Worm (Caenorhabditis elegans) whole organism, L4 larva: Measurements from ENCODE around the gene srb-12.

ENCODE experiments used
- F10B5.3 ChIP-seq: sonication (generic microtip); optimal IDR thresholded peaks from 2 replicates; lab custom pipeline; 2016; ENCODE audit warnings: mild to moderate bottlenecking, missing genetic modification characterization, missing compliant biosample characterization
- F26F4.8 ChIP-seq: fragments of 200-800 bp; sonication (Bioruptor generic); conservative IDR thresholded peaks from 2 replicates; pipeline ENCODE4 v1.3.6; 2022; ENCODE audit warnings: missing genetic modification characterization, missing compliant biosample characterization
- F49E8.2 ChIP-seq: sonication (generic microtip); optimal IDR thresholded peaks from 2 replicates; lab custom pipeline; 2016; ENCODE audit warnings: missing compliant biosample characterization, mild to moderate bottlenecking, missing genetic modification characterization, borderline replicate concordance
- Y48G9A.11 ChIP-seq: fragments of 200-800 bp; sonication (Bioruptor generic); IDR thresholded peaks from 2 replicates; pipeline ENCODE4 v1.3.6; 2022; ENCODE audit warnings: missing genetic modification reagents, missing genetic modification characterization, missing compliant biosample characterization
- Y5F2A.4 ChIP-seq: fragments of 200-800 bp; sonication (Bioruptor generic); optimal IDR thresholded peaks from 2 replicates; lab custom pipeline; 2018; ENCODE audit warnings: mild to moderate bottlenecking, missing genetic modification characterization, missing compliant biosample characterization
- Y75B8A.6 ChIP-seq: fragments of 200-800 bp; sonication (Bioruptor generic); IDR thresholded peaks from 2 replicates; pipeline ENCODE4 v1.3.6; 2022; ENCODE audit warnings: missing genetic modification reagents, missing genetic modification characterization, missing compliant biosample characterization
- ZK337.2 ChIP-seq: fragments of 200-800 bp; sonication (Bioruptor generic); IDR thresholded peaks from 2 replicates; pipeline ENCODE4 v1.3.6; 2022; ENCODE audit warnings: missing genetic modification reagents, missing genetic modification characterization, missing compliant biosample characterization
- ama-1 ChIP-seq: fragments of 150-350 bp; optimal IDR thresholded peaks from 2 replicates; lab custom pipeline; 2014; ENCODE audit warnings: inconsistent platforms, mixed read lengths
- attf-4 ChIP-seq: sonication (generic microtip); optimal IDR thresholded peaks from 3 replicates; lab custom pipeline; 2017; ENCODE audit warnings: missing biosample characterization, missing genetic modification characterization
- ctbp-1 ChIP-seq: fragments of 200-800 bp; sonication (Bioruptor generic); IDR thresholded peaks from 2 replicates; pipeline ENCODE4 v1.3.6; 2022; ENCODE audit warnings: missing genetic modification reagents, missing genetic modification characterization, missing compliant biosample characterization
- daf-16 ChIP-seq, 3 experiments: sonication (generic microtip); optimal IDR thresholded peaks; 2 replicates each; lab custom pipeline; 2016 to 2017; ENCODE audit warnings: missing genetic modification characterization in 3 of 3, missing genetic modification reagents in 3 of 3, mild to moderate bottlenecking in 2 of 3, missing compliant biosample characterization in 2 of 3, missing biosample characterization in 1 of 3, moderate library complexity in 1 of 3
- dpl-1 ChIP-seq: fragments of 150-350 bp; optimal IDR thresholded peaks from 2 replicates; lab custom pipeline; 2014; ENCODE audit warnings: missing biosample characterization, missing genetic modification reagents, missing genetic modification characterization
- egl-27 ChIP-seq: sonication (generic microtip); optimal IDR thresholded peaks from 3 replicates; lab custom pipeline; 2017; ENCODE audit warnings: missing biosample characterization, missing genetic modification reagents, missing genetic modification characterization
- fos-1 ChIP-seq: fragments of 150-350 bp; optimal IDR thresholded peaks from 2 replicates; lab custom pipeline; 2014; ENCODE audit warnings: missing biosample characterization, missing genetic modification characterization
- hif-1 ChIP-seq, 2 experiments: sonication (generic microtip); optimal IDR thresholded peaks; 2 replicates each; lab custom pipeline; 2016 to 2017; ENCODE audit warnings: missing compliant biosample characterization in 2 of 2, missing genetic modification characterization in 2 of 2, missing genetic modification reagents in 2 of 2, missing genotype in 2 of 2, mild to moderate bottlenecking in 1 of 2
- hlh-11 ChIP-seq: fragments of 200-800 bp; sonication (Bioruptor generic); optimal IDR thresholded peaks from 2 replicates; lab custom pipeline; 2018; ENCODE audit warnings: mild to moderate bottlenecking, missing genetic modification characterization, missing compliant biosample characterization
- lin-1 ChIP-seq: fragments of 200-800 bp; sonication (Bioruptor generic); IDR thresholded peaks from 2 replicates; pipeline ENCODE4 v1.3.6; 2022; ENCODE audit warnings: missing genetic modification reagents, missing genetic modification characterization, missing compliant biosample characterization
- lin-15B ChIP-seq: fragments of 150-350 bp; sonication (generic microtip); optimal IDR thresholded peaks from 3 replicates; lab custom pipeline; 2014; ENCODE audit warnings: missing biosample characterization, missing genetic modification characterization
- lin-38 ChIP-seq: fragments of 200-800 bp; sonication (Bioruptor generic); IDR thresholded peaks from 2 replicates; pipeline ENCODE4 v1.3.6; 2022; ENCODE audit warnings: missing genetic modification reagents, missing genetic modification characterization, missing compliant biosample characterization
- lsy-2 ChIP-seq, 2 experiments: fragments of 150-350 bp in 1 of 2; sonication (generic microtip) in 1 of 2; optimal IDR thresholded peaks; 2 replicates each; lab custom pipeline; 2014 to 2017; ENCODE audit warnings: missing biosample characterization in 2 of 2, missing genetic modification characterization in 2 of 2
- madf-5 ChIP-seq, 2 experiments: fragments of 200-800 bp; sonication (Bioruptor generic); IDR thresholded peaks; 2 replicates each; pipeline ENCODE4 v1.3.6; 2022; ENCODE audit warnings: missing compliant biosample characterization in 2 of 2, missing genetic modification characterization in 2 of 2
- mdl-1 ChIP-seq, 2 experiments: fragments of 150-350 bp in 1 of 2; sonication (generic microtip) in 1 of 2; optimal IDR thresholded peaks; 2 replicates each; lab custom pipeline; 2014 to 2017; ENCODE audit warnings: missing biosample characterization in 2 of 2, missing genetic modification characterization in 2 of 2
- mes-2 ChIP-seq: sonication (generic microtip); optimal IDR thresholded peaks from 2 replicates; lab custom pipeline; 2016; ENCODE audit warnings: missing genotype, mild to moderate bottlenecking, missing genetic modification characterization, missing compliant biosample characterization; ENCODE audit not compliant: poor library complexity, severe bottlenecking
- mxl-3 ChIP-seq: fragments of 200-800 bp; sonication (Bioruptor generic); optimal IDR thresholded peaks from 2 replicates; lab custom pipeline; 2018; ENCODE audit warnings: mild to moderate bottlenecking, missing genetic modification characterization, missing compliant biosample characterization
- nhr-25 ChIP-seq: sonication (generic microtip); optimal IDR thresholded peaks from 2 replicates; lab custom pipeline; 2017; ENCODE audit warnings: missing genetic modification characterization, mild to moderate bottlenecking, missing compliant biosample characterization, antibody characterized with exemption, moderate library complexity, borderline replicate concordance; ENCODE audit not compliant: insufficient read depth
- nhr-41 ChIP-seq: fragments of 200-800 bp; sonication (Bioruptor generic); IDR thresholded peaks from 2 replicates; pipeline ENCODE4 v1.3.6; 2022; ENCODE audit warnings: missing genetic modification reagents, missing genetic modification characterization, missing compliant biosample characterization
- nhr-42 ChIP-seq: fragments of 200-800 bp; sonication (Bioruptor generic); IDR thresholded peaks from 2 replicates; pipeline ENCODE4 v1.3.6; 2022; ENCODE audit warnings: missing genetic modification characterization, missing compliant biosample characterization
- nhr-48 ChIP-seq: sonication (generic microtip); optimal IDR thresholded peaks from 2 replicates; lab custom pipeline; 2016; ENCODE audit warnings: mild to moderate bottlenecking, missing genetic modification characterization, missing compliant biosample characterization
- nhr-76 ChIP-seq: fragments of 150-350 bp; optimal IDR thresholded peaks from 2 replicates; lab custom pipeline; 2014; ENCODE audit warnings: missing biosample characterization, missing genetic modification characterization
- nhr-77 ChIP-seq: fragments of 150-350 bp; optimal IDR thresholded peaks from 2 replicates; lab custom pipeline; 2014; ENCODE audit warnings: missing biosample characterization, missing genetic modification characterization
- php-3 ChIP-seq: fragments of 200-800 bp; sonication (Bioruptor generic); IDR thresholded peaks from 2 replicates; pipeline ENCODE4 v1.3.6; 2022; ENCODE audit warnings: missing genetic modification reagents, missing genetic modification characterization, missing compliant biosample characterization
- rbr-2 ChIP-seq: sonication (generic microtip); optimal IDR thresholded peaks from 2 replicates; lab custom pipeline; 2016; ENCODE audit warnings: missing genotype, missing genetic modification characterization, missing compliant biosample characterization
- sdz-12 ChIP-seq: fragments of 200-800 bp; sonication (Bioruptor generic); optimal IDR thresholded peaks from 2 replicates; lab custom pipeline; 2018; ENCODE audit warnings: mild to moderate bottlenecking, missing genetic modification characterization, missing compliant biosample characterization
- set-16 ChIP-seq: fragments of 200-800 bp; sonication (Bioruptor generic); IDR thresholded peaks from 2 replicates; pipeline ENCODE4 v1.3.6; 2022; ENCODE audit warnings: missing genetic modification reagents, missing genetic modification characterization, missing compliant biosample characterization
- snpc-4 ChIP-seq: fragments of 150-350 bp; optimal IDR thresholded peaks from 2 replicates; lab custom pipeline; 2014; ENCODE audit warnings: missing biosample characterization, missing genetic modification characterization
- spr-1 ChIP-seq: sonication (generic microtip); optimal IDR thresholded peaks from 2 replicates; lab custom pipeline; 2016; ENCODE audit warnings: mild to moderate bottlenecking, missing genetic modification characterization, missing compliant biosample characterization
- tag-97 ChIP-seq: fragments of 200-800 bp; sonication (Bioruptor generic); IDR thresholded peaks from 2 replicates; pipeline ENCODE4 v1.3.6; 2022; ENCODE audit warnings: missing genetic modification characterization, missing compliant biosample characterization
- tra-1 ChIP-seq: fragments of 200-800 bp; sonication (Bioruptor generic); IDR thresholded peaks from 2 replicates; pipeline ENCODE4 v1.3.6; 2022; ENCODE audit warnings: missing genetic modification reagents, missing genetic modification characterization, missing compliant biosample characterization
- unc-62 ChIP-seq, 3 experiments: fragments of 150-350 bp in 1 of 3; sonication (generic microtip); optimal IDR thresholded peaks in 2 of 3; peaks in 1 of 3; 1 replicate in 1 of 3; 2 replicates in 2 of 3; lab custom pipeline; 2014 to 2017; ENCODE audit warnings: missing biosample characterization in 3 of 3, missing genetic modification characterization in 3 of 3, missing genetic modification reagents in 3 of 3, missing genotype in 1 of 3
- vab-7 ChIP-seq: fragments of 200-800 bp; sonication (Bioruptor generic); IDR thresholded peaks from 2 replicates; pipeline ENCODE4 v1.3.6; 2022; ENCODE audit warnings: missing genetic modification reagents, missing genetic modification characterization, missing compliant biosample characterization
- zfp-2 ChIP-seq: sonication (generic microtip); optimal IDR thresholded peaks from 2 replicates; lab custom pipeline; 2016; ENCODE audit warnings: mild to moderate bottlenecking, missing genetic modification characterization, missing compliant biosample characterization

The srb-12 gene

DNA sequence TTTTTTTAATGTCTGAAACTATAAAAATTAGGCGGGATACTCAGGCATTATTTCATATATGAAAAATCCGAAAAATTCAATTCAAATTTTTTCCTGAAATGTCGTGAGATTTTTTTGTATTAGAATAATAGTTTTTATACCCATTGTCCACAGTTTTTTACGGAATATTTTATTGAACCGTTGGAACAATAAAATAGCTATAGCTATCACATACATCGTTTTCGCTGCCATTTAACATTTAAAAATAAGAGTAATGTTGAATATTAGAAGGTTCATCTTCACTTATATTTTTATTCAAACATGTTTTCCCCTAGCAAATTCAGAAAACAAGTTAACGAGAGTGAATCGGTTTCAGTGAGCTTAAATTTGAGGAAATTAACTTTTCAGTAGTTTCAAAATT, 17.2 kb upstream of the srb-12 start, which contains the start of gene C27D6.15:
TSS of gene C27D6.15 (plus strand) at position 301 of the 400 bp plus-strand sequence.
- no peak for TF ChIP-seq lin-15B (tag; lab: Kevin White, UChicago)
- no peak for TF ChIP-seq lin-38
- no peak for TF ChIP-seq daf-16 (GFP tag; optimal IDR thresholded peaks at IDR 0.05; lab: Kevin White, UChicago)
- no peak for TF ChIP-seq daf-16 (tag; optimal IDR thresholded peaks at IDR 0.05; lab: Kevin White, UChicago)
- no peak for TF ChIP-seq mes-2
- no peak for TF ChIP-seq ama-1 (lab: Kevin White, UChicago)
- TF ChIP-seq attf-4 (tag; lab: Kevin White, UChicago): no peak
- TF ChIP-seq sdz-12 (GFP tag; lab: Kevin White, UChicago): no peak
- TF ChIP-seq mxl-3: no peak
- TF ChIP-seq nhr-42 (GFP tag; lab: Robert Waterston, UW): no peak
- TF ChIP-seq ZK337.2 (GFP tag; lab: Robert Waterston, UW): no peak
- no peak for TF ChIP-seq madf-5 (GFP tag; IDR thresholded peaks at IDR 0.05; lab: Robert Waterston, UW)
- no peak for TF ChIP-seq set-16 (GFP tag; lab: Robert Waterston, UW)
- no peak for TF ChIP-seq hif-1 (tag; optimal IDR thresholded peaks at IDR 0.05; lab: Kevin White, UChicago)
- no peak for TF ChIP-seq F10B5.3 (tag; lab: Kevin White, UChicago)
- no peak for TF ChIP-seq unc-62 (GFP tag; optimal IDR thresholded peaks at IDR 0.05 in 1 of 2; lab: Kevin White, UChicago)
- no peak for TF ChIP-seq unc-62 (tag; optimal IDR thresholded peaks at IDR 0.05; lab: Kevin White, UChicago)
- no peak for TF ChIP-seq Y75B8A.6
- no peak for TF ChIP-seq tra-1
- no peak for TF ChIP-seq Y48G9A.11 (GFP tag; lab: Robert Waterston, UW)

DNA sequence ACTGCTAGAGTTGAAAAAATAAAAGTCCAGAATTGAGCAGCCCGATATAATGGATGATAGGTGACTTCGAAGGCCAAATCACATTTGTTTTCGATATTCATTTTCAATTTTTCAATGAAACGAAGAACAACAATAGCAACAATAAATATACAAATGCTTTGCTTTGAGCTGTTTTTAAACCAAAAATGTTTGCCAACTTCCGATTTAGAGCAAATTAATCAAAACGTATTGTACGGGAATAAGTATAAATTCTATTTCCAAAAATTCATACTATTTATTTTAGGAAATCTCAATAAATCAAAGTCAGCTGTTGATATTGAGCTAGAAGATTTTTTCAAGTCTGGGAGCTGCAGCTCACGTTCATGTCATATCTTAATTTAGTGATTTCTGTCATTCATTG, 16.5 kb upstream of the srb-12 start, which contains the start of gene srb-1:
TSS of gene srb-1 (minus strand) at position 101 of the 400 bp plus-strand sequence.
- TF ChIP-seq dpl-1 (GFP tag; lab: Kevin White, UChicago) (no peak), unc-62 (GFP tag; optimal IDR thresholded peaks at IDR 0.05 in 1 of 2; lab: Kevin White, UChicago) (peak in 1 of 2 experiments; percentile 15), unc-62 (tag; optimal IDR thresholded peaks at IDR 0.05; lab: Kevin White, UChicago) (no peak)

DNA sequence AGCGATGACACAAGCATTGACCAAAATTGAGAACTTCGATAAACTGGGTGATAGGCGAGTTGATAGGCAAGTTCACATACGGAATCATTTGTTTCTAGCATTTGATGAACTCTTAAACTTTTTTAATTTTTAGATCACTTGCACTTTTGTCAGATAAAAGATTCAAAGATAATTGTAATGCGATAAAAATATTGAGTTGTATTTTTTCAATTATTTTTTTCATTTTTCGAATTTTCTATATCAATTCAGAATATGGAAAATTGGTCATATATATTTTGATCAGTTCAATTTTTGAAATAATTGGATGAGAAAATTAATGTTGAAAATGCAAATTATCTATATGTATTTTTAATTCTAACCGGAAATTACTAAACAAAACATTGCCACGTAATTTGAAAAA, 12.3 kb upstream of the srb-12 start, which contains the start of gene srb-3:
TSS of gene srb-3 (minus strand) at position 101 of the 400 bp plus-strand sequence.
- TF ChIP-seq tra-1 (no peak), mdl-1 (tag; optimal IDR thresholded peaks at IDR 0.05; lab: Kevin White, UChicago) (no peak), lsy-2 (tag; optimal IDR thresholded peaks at IDR 0.05; lab: Kevin White, UChicago) (no peak), fos-1 (tag; lab: Kevin White, UChicago) (no peak), attf-4 (tag; lab: Kevin White, UChicago) (no peak), zfp-2 (tag; lab: Kevin White, UChicago) (no peak), spr-1 (tag; lab: Kevin White, UChicago) (no peak), Y5F2A.4 (no peak), nhr-76 (tag; lab: Kevin White, UChicago) (no peak), ctbp-1 (GFP tag; lab: Robert Waterston, UW) (no peak)
- TF ChIP-seq, all 104 proteins: peak for 0

DNA sequence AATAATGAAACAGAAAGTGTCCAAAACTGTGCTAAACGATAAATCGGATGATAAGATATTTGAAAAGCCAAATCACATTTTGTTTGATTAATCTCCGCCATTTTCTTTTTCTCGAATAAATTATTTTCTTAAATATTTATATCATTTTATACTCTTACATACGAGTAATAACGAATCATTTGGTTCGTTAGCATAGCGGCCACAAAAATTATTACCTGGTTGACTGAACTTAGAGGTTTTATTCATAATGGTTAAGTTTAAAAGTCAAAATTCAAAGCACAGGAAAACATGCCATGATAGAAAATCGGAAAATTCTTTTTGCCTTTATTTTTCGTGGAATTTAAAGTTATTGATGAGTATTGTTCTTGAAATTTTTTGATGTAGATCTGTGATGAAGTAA, 8.8 kb upstream of the srb-12 start, which contains the start of gene srb-5:
TSS of gene srb-5 (minus strand) at position 101 of the 400 bp plus-strand sequence.
- TF ChIP-seq tag-97 (GFP tag; lab: Robert Waterston, UW): no peak
- no peak for TF ChIP-seq set-16 (GFP tag; lab: Robert Waterston, UW)
- no peak for TF ChIP-seq unc-62 (GFP tag; optimal IDR thresholded peaks at IDR 0.05 in 1 of 2; lab: Kevin White, UChicago)
- no peak for TF ChIP-seq unc-62 (tag; optimal IDR thresholded peaks at IDR 0.05; lab: Kevin White, UChicago)
- TF ChIP-seq nhr-41: no peak
- TF ChIP-seq nhr-77 (tag; lab: Kevin White, UChicago): no peak
- TF ChIP-seq F26F4.8 (GFP tag; lab: Robert Waterston, UW): no peak
- no peak for TF ChIP-seq F49E8.2 (tag; lab: Kevin White, UChicago)
- TF ChIP-seq nhr-48 (tag; lab: Kevin White, UChicago): no peak
- no peak for TF ChIP-seq snpc-4
- TF ChIP-seq egl-27 (tag; lab: Kevin White, UChicago): no peak
- no peak for TF ChIP-seq vab-7 (GFP tag; lab: Robert Waterston, UW)
- TF ChIP-seq lin-1 (GFP tag; lab: Robert Waterston, UW): no peak
- TF ChIP-seq rbr-2 (tag; lab: Kevin White, UChicago): no peak
- no peak for TF ChIP-seq lin-15B (tag; lab: Kevin White, UChicago)
- no peak for TF ChIP-seq nhr-25 (tag; lab: Kevin White, UChicago)
- no peak for TF ChIP-seq ama-1 (lab: Kevin White, UChicago)
- no peak for TF ChIP-seq hlh-11 (tag; lab: Kevin White, UChicago)
- no peak for TF ChIP-seq php-3
